Worm (Caenorhabditis elegans) whole organism, midembryonic: ENCODE results near the gene Y6E2A.5.
"Not testable (repeated sequence)": the region's sequence is repeated elsewhere in the genome, so short reads cannot be mapped to it uniquely, and the experiment has no call there.

ENCODE experiments used
- T22C8.4 ChIP-seq: fragments of 200-800 bp; sonication (Bioruptor generic); IDR thresholded peaks from 2 replicates; pipeline ENCODE4 v1.3.6; 2022; ENCODE audit warnings: missing genetic modification characterization, missing compliant biosample characterization
- cog-1 ChIP-seq: sonication (generic microtip); optimal IDR thresholded peaks from 2 replicates; lab custom pipeline; 2016; ENCODE audit warnings: missing genetic modification characterization, missing compliant biosample characterization
- flt-1 ChIP-seq: fragments of 200-800 bp; sonication (Bioruptor generic); IDR thresholded peaks from 2 replicates; pipeline ENCODE4 v1.3.6; 2022; ENCODE audit warnings: missing genetic modification characterization, missing compliant biosample characterization
- klf-2 ChIP-seq: fragments of 200-800 bp; sonication (Bioruptor generic); conservative IDR thresholded peaks from 2 replicates; pipeline ENCODE4 v1.3.6; 2022; ENCODE audit warnings: missing genetic modification reagents, missing genetic modification characterization, missing compliant biosample characterization
- med-1 ChIP-seq: sonication (generic microtip); optimal IDR thresholded peaks from 2 replicates; lab custom pipeline; 2017; ENCODE audit warnings: missing genetic modification characterization, mild to moderate bottlenecking, missing compliant biosample characterization, antibody characterized with exemption, missing genetic modification reagents; ENCODE audit not compliant: insufficient read depth
- ref-1 ChIP-seq: fragments of 200-800 bp; sonication (Bioruptor generic); conservative IDR thresholded peaks from 2 replicates; pipeline ENCODE4 v1.3.6; 2022; ENCODE audit warnings: missing genetic modification reagents, missing genetic modification characterization, missing compliant biosample characterization
- tab-1 ChIP-seq: fragments of 200-800 bp; sonication (Bioruptor generic); IDR thresholded peaks from 2 replicates; pipeline ENCODE4 v1.3.6; 2022; ENCODE audit warnings: missing genetic modification characterization, missing compliant biosample characterization
- ztf-23 ChIP-seq: fragments of 200-800 bp; sonication (Bioruptor generic); IDR thresholded peaks from 2 replicates; pipeline ENCODE4 v1.3.6; 2022; ENCODE audit warnings: missing genetic modification reagents, missing genetic modification characterization, missing compliant biosample characterization
- ztf-29 ChIP-seq: fragments of 200-800 bp; sonication (Bioruptor generic); IDR thresholded peaks from 2 replicates; pipeline ENCODE4 v1.3.6; 2022; ENCODE audit warnings: missing genetic modification reagents, missing genetic modification characterization, missing compliant biosample characterization

The Y6E2A.5 gene

ce11 chrV:15718562-15718961, at the start of gene Y6E2A.5:
Y6E2A.5 (minus strand) TSS chrV:15718662.
- TF ChIP-seq ref-1 (no peak), ztf-29 (no peak), cog-1 (no peak), med-1 (GFP tag; lab: Kevin White, UChicago) (no peak), tab-1 (no peak), flt-1 (no peak), klf-2 (GFP tag; lab: Robert Waterston, UW) (no peak), T22C8.4 (GFP tag; lab: Robert Waterston, UW) (no peak), ztf-23 (GFP tag; lab: Robert Waterston, UW) (no peak)

- TF ChIP-seq flt-1 (peak; percentile 39; the same call in 1 of the 2 replicates), T22C8.4 (GFP tag; lab: Robert Waterston, UW) (peak; percentile 22; the same call in 1 of the 2 replicates), ztf-23 (GFP tag; lab: Robert Waterston, UW) (0 out of 2 replicates have a peak, but pooled peaks have one; percentile 57), ref-1 (0 out of 2 replicates have a peak, but pooled peaks have one; percentile 11), tab-1 (peak; percentile 75)
Measured at ce11 chrV:15767385-15767784, 48.9 kb upstream of the Y6E2A.5 start.

ce11 chrV:15766122-15766594, 47.7 kb upstream of the Y6E2A.5 start, which contains the start of the genes haf-3 and F57A10.2:
haf-3 (minus strand) TSS chrV:15766172.
F57A10.2 (plus strand) TSS chrV:15766575.
- TF ChIP-seq tab-1 (no peak), ref-1 (no peak), cog-1 (peak; percentile 38), flt-1 (peak; percentile 67; the same call in 1 of the 2 replicates), ztf-23 (GFP tag; lab: Robert Waterston, UW) (0 out of 2 replicates have a peak, but pooled peaks have one; percentile 53), klf-2 (GFP tag; lab: Robert Waterston, UW) (0 out of 2 replicates have a peak, but pooled peaks have one; percentile 54)

DNA sequence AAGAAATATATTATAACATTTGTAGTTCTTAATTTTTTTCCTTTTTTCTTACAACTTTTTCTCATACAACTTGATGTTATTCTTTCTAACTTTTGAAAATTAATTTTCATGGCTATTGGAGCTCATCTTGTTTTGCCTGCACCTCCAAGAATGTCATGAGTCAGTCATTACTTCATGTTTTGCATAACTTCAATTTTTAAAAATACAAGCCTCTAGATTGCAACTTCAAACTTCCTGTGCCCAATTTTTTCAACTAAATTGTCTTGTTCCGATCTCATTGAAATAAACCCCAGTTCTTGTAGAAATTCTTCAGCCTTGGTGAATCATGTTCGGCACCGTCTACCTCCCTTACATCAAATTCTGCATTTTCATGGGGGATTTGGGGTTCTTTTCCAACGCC, 40.0 kb upstream of the Y6E2A.5 start, which contains the start of gene str-9:
Gene str-9 (plus strand): TSS at position 301 of the 400 bp plus-strand sequence.
- TF ChIP-seq klf-2 (GFP tag; lab: Robert Waterston, UW) (no peak), T22C8.4 (GFP tag; lab: Robert Waterston, UW) (no peak), ztf-23 (GFP tag; lab: Robert Waterston, UW) (no peak), ref-1 (no peak), tab-1 (no peak), cog-1 (no peak), flt-1 (no peak), med-1 (GFP tag; lab: Kevin White, UChicago) (no peak), ztf-29 (no peak)

DNA sequence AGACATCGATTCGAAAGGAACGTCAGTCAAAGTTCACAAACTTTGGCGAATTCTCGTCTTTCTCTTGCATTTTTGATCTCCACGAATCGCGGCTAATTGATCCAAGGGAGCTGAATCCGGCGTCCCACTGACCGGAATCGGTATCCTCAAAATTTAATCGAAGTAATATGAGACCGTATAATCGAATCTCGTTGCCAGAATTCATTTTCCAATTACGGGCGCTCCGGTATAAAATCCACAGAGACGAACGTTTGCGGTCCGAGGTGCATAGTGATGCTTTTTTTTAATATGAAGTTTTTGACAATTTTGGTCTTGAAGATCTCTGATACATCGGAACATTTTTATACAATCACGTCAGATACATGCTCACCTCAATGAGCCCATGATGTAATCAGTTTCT, 39.2 kb upstream of the Y6E2A.5 start:
- no peak for TF ChIP-seq flt-1
- no peak for TF ChIP-seq klf-2 (GFP tag; lab: Robert Waterston, UW)
- TF ChIP-seq cog-1: no peak
- no peak for TF ChIP-seq ztf-23 (GFP tag; lab: Robert Waterston, UW)
- no peak for TF ChIP-seq T22C8.4 (GFP tag; lab: Robert Waterston, UW)
- TF ChIP-seq tab-1: no peak
- TF ChIP-seq ref-1: no peak
- TF ChIP-seq med-1 (GFP tag; lab: Kevin White, UChicago): no peak
- no peak for TF ChIP-seq ztf-29

ce11 chrV:15754731-15755130, 36.3 kb upstream of the Y6E2A.5 start, which contains the start of gene str-8:
str-8 (plus strand) TSS chrV:15755031.
- TF ChIP-seq cog-1; ref-1; ztf-23 (GFP tag; lab: Robert Waterston, UW): not testable (repeated sequence)

DNA sequence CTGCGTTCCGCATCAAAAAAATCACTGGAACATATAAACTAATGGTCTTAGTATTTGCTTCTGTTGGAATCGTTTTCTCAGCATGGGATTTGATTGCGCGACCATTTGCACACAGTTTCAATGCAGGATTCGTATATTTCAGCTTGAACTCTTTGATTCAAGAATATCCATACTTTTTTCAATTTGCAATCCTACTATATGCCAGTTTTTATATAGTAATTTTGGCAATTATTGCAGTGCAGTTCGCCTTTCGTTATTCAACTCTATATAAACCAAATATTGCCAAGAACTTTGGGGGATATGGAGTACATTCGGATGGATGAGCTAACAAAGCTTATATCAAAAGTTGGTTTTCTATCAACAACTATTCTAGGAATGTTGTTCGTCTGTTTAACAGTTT, 34.5 kb upstream of the Y6E2A.5 start, which contains the start of gene str-5:
Gene str-5 (plus strand): TSS at position 301 of the 400 bp plus-strand sequence.
- not testable (repeated sequence) for TF ChIP-seq med-1 (GFP tag; lab: Kevin White, UChicago); T22C8.4 (GFP tag; lab: Robert Waterston, UW); tab-1

DNA sequence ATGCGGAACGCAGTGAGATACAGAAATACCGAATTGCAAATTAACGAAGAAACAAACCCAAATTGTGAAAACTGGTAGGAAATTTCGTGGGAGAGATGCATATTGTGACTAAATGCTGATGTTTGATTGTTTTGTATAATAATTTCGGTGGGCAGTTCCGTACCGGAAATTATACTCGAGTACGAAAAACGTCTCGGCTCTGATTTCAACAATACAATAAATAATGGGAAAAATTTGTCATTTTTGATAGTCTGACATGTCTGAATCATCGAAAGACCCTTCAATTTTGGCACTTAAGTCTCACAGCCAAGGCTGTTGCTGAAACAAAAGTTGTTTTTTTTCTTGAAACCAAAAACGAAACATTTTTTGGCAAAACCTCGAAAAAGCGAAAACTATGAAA, 33.6 kb upstream of the Y6E2A.5 start, which contains the start of gene str-43:
Gene str-43 (minus strand): TSS at position 101 of the 400 bp plus-strand sequence.
- TF ChIP-seq tab-1 (no peak), ztf-23 (GFP tag; lab: Robert Waterston, UW) (no peak), flt-1 (no peak), cog-1 (no peak), T22C8.4 (GFP tag; lab: Robert Waterston, UW) (no peak), med-1 (GFP tag; lab: Kevin White, UChicago) (no peak), ref-1 (no peak), ztf-29 (no peak), klf-2 (GFP tag; lab: Robert Waterston, UW) (no peak)

- TF ChIP-seq ref-1: no peak
- no peak for TF ChIP-seq klf-2 (GFP tag; lab: Robert Waterston, UW)
- no peak for TF ChIP-seq flt-1
- TF ChIP-seq ztf-23 (GFP tag; lab: Robert Waterston, UW): no peak
- TF ChIP-seq cog-1: no peak
- no peak for TF ChIP-seq med-1 (GFP tag; lab: Kevin White, UChicago)
- TF ChIP-seq T22C8.4 (GFP tag; lab: Robert Waterston, UW): no peak
- TF ChIP-seq tab-1: no peak
- no peak for TF ChIP-seq ztf-29
Measured at ce11 chrV:15750130-15750529, 31.7 kb upstream of the Y6E2A.5 start, which contains the start of gene str-6. str-6 (minus strand) TSS chrV:15750230.

DNA sequence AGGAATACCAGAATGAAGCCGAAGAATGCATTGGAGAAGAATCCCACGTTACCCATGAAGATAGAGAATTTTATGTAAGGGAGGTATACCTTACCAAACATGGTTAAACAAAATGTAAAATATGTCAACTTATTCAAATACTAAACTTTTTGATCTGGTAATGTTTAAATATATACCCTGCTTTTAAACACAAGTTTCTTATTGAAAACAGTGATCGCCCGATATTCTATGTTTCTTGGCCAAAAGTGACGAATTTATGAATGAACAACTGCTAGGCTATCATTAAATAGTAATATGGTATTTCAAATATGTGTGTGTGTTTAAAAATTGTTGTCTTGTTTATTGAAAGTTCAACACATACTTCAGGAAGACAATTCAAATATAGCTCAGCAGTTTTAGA, 29.9 kb upstream of the Y6E2A.5 start, which contains the start of gene T23D5.8:
Gene T23D5.8 (minus strand): TSS at position 101 of the 400 bp plus-strand sequence.
- TF ChIP-seq ref-1; ztf-29; klf-2 (GFP tag; lab: Robert Waterston, UW): not testable (repeated sequence)

ce11 chrV:15744366-15744765, 25.9 kb upstream of the Y6E2A.5 start, which contains the start of gene str-19:
str-19 (minus strand) TSS chrV:15744466.
- not testable (repeated sequence) for TF ChIP-seq med-1 (GFP tag; lab: Kevin White, UChicago); ref-1; cog-1
